Worm (Caenorhabditis elegans) whole organism, late embryonic: Measurements from ENCODE around the gene Y61B8A.6.

Experiments used
- C08G9.2 ChIP-seq: sonication (generic microtip); optimal IDR thresholded peaks from 2 replicates; lab custom pipeline; 2016; ENCODE audit warnings: mild to moderate bottlenecking, missing genetic modification characterization, moderate library complexity, missing compliant biosample characterization
- ama-1 ChIP-seq: fragments of 150-350 bp; optimal IDR thresholded peaks from 2 replicates; lab custom pipeline; 2014
- ceh-18 ChIP-seq: sonication (generic microtip); optimal IDR thresholded peaks from 2 replicates; lab custom pipeline; 2016; ENCODE audit warnings: missing genetic modification characterization, missing compliant biosample characterization
- ceh-22 ChIP-seq: sonication (generic microtip); optimal IDR thresholded peaks from 2 replicates; lab custom pipeline; 2017; ENCODE audit warnings: missing biosample characterization, missing genetic modification characterization
- ceh-24 ChIP-seq: sonication (generic microtip); optimal IDR thresholded peaks from 2 replicates; lab custom pipeline; 2016; ENCODE audit warnings: mild to moderate bottlenecking, missing genetic modification characterization, missing compliant biosample characterization
- ceh-30 ChIP-seq: fragments of 150-350 bp; optimal IDR thresholded peaks from 2 replicates; lab custom pipeline; 2014; ENCODE audit warnings: missing biosample characterization, missing genetic modification characterization
- ceh-31 ChIP-seq: sonication (generic microtip); optimal IDR thresholded peaks from 2 replicates; lab custom pipeline; 2016; ENCODE audit warnings: missing genetic modification characterization, missing compliant biosample characterization
- ceh-34 ChIP-seq: sonication (generic microtip); optimal IDR thresholded peaks from 2 replicates; lab custom pipeline; 2016; ENCODE audit warnings: mild to moderate bottlenecking, missing genetic modification characterization, missing compliant biosample characterization
- ceh-45 ChIP-seq: fragments of 200-800 bp; sonication (Bioruptor generic); IDR thresholded peaks from 2 replicates; pipeline ENCODE4 v1.3.6; 2022; ENCODE audit warnings: missing genetic modification reagents, missing genetic modification characterization, missing compliant biosample characterization
- ceh-6 ChIP-seq: fragments of 200-800 bp; sonication (Bioruptor generic); optimal IDR thresholded peaks from 2 replicates; lab custom pipeline; 2018; ENCODE audit warnings: mild to moderate bottlenecking, missing genetic modification characterization, missing compliant biosample characterization
- ceh-9 ChIP-seq: sonication (generic microtip); optimal IDR thresholded peaks from 2 replicates; lab custom pipeline; 2016; ENCODE audit warnings: mild to moderate bottlenecking, missing genetic modification characterization, inconsistent platforms, missing compliant biosample characterization
- dmd-4 ChIP-seq: sonication (generic microtip); optimal IDR thresholded peaks from 2 replicates; lab custom pipeline; 2016; ENCODE audit warnings: borderline replicate concordance, missing genetic modification characterization, missing compliant biosample characterization
- elt-2 ChIP-seq: sonication (generic microtip); optimal IDR thresholded peaks from 2 replicates; lab custom pipeline; 2016; ENCODE audit warnings: missing genetic modification reagents, missing genetic modification characterization, missing compliant biosample characterization
- ets-4 ChIP-seq: sonication (generic microtip); optimal IDR thresholded peaks from 2 replicates; lab custom pipeline; 2016; ENCODE audit warnings: missing genetic modification characterization, missing compliant biosample characterization
- eyg-1 ChIP-seq: sonication (generic microtip); optimal IDR thresholded peaks from 2 replicates; lab custom pipeline; 2016; ENCODE audit warnings: missing genotype, missing genetic modification characterization, missing compliant biosample characterization
- fkh-10 ChIP-seq: fragments of 150-350 bp; optimal IDR thresholded peaks from 2 replicates; lab custom pipeline; 2014; ENCODE audit warnings: missing biosample characterization, missing genetic modification reagents, missing genetic modification characterization
- fkh-6 ChIP-seq: sonication (generic microtip); optimal IDR thresholded peaks from 2 replicates; lab custom pipeline; 2016; ENCODE audit warnings: missing genetic modification characterization, missing compliant biosample characterization
- hlh-13 ChIP-seq: fragments of 200-800 bp; sonication (Bioruptor generic); optimal IDR thresholded peaks from 2 replicates; lab custom pipeline; 2018; ENCODE audit warnings: mild to moderate bottlenecking, missing genetic modification characterization, missing compliant biosample characterization
- hlh-15 ChIP-seq: sonication (generic microtip); optimal IDR thresholded peaks from 2 replicates; lab custom pipeline; 2016; ENCODE audit warnings: missing genetic modification characterization, missing compliant biosample characterization
- lim-6 ChIP-seq: sonication (generic microtip); optimal IDR thresholded peaks from 2 replicates; lab custom pipeline; 2016; ENCODE audit warnings: missing genetic modification characterization, missing compliant biosample characterization
- lin-11 ChIP-seq: fragments of 200-800 bp; sonication (Bioruptor generic); optimal IDR thresholded peaks from 2 replicates; lab custom pipeline; 2018; ENCODE audit warnings: mild to moderate bottlenecking, missing genetic modification characterization, missing compliant biosample characterization
- nfya-1 ChIP-seq: sonication (generic microtip); optimal IDR thresholded peaks from 2 replicates; lab custom pipeline; 2017; ENCODE audit warnings: missing genetic modification characterization, mild to moderate bottlenecking, missing compliant biosample characterization, antibody characterized with exemption, moderate library complexity
- nhr-232 ChIP-seq: sonication (generic microtip); optimal IDR thresholded peaks from 2 replicates; lab custom pipeline; 2016; ENCODE audit warnings: missing genetic modification characterization, missing compliant biosample characterization
- npax-4 ChIP-seq: sonication (generic microtip); optimal IDR thresholded peaks from 2 replicates; lab custom pipeline; 2016; ENCODE audit warnings: missing genetic modification characterization, missing compliant biosample characterization
- odd-2 ChIP-seq: sonication (generic microtip); optimal IDR thresholded peaks from 2 replicates; lab custom pipeline; 2017; ENCODE audit warnings: antibody characterized with exemption, mild to moderate bottlenecking, missing genetic modification characterization, missing compliant biosample characterization
- pag-3 ChIP-seq: sonication (generic microtip); optimal IDR thresholded peaks from 2 replicates; lab custom pipeline; 2016; ENCODE audit warnings: missing compliant biosample characterization, missing genetic modification characterization, borderline replicate concordance
- pat-9 ChIP-seq: fragments of 200-800 bp; sonication (Bioruptor generic); optimal IDR thresholded peaks from 2 replicates; lab custom pipeline; 2018; ENCODE audit warnings: mild to moderate bottlenecking, missing genetic modification characterization, moderate library complexity, missing compliant biosample characterization
- pax-1 ChIP-seq: fragments of 150-350 bp; optimal IDR thresholded peaks from 2 replicates; lab custom pipeline; 2014; ENCODE audit warnings: missing biosample characterization, missing genetic modification characterization
- pha-2 ChIP-seq: sonication (generic microtip); optimal IDR thresholded peaks from 2 replicates; lab custom pipeline; 2017; ENCODE audit warnings: mild to moderate bottlenecking, missing genetic modification characterization, missing compliant biosample characterization
- pqm-1 ChIP-seq: sonication (generic microtip); optimal IDR thresholded peaks from 2 replicates; lab custom pipeline; 2016; ENCODE audit warnings: missing genetic modification characterization, missing compliant biosample characterization
- rnt-1 ChIP-seq: sonication (generic microtip); optimal IDR thresholded peaks from 2 replicates; lab custom pipeline; 2016; ENCODE audit warnings: missing genetic modification characterization, missing compliant biosample characterization
- syd-9 ChIP-seq: sonication (generic microtip); optimal IDR thresholded peaks from 2 replicates; lab custom pipeline; 2016; ENCODE audit warnings: mild to moderate bottlenecking, missing genetic modification characterization, moderate library complexity, missing compliant biosample characterization
- ttx-3 ChIP-seq: sonication (generic microtip); optimal IDR thresholded peaks from 2 replicates; lab custom pipeline; 2016; ENCODE audit warnings: missing genetic modification reagents, missing genetic modification characterization, missing compliant biosample characterization
- unc-3 ChIP-seq, 2 experiments: fragments of 200-800 bp in 1 of 2; sonication (Bioruptor generic) in 1 of 2; sonication (generic microtip) in 1 of 2; conservative IDR thresholded peaks in 1 of 2; optimal IDR thresholded peaks in 1 of 2; 2 replicates each; pipeline versions ENCODE4 v1.3.6 to Lab custom; 2016 to 2022; ENCODE audit warnings: missing compliant biosample characterization in 2 of 2, missing genetic modification characterization in 2 of 2, missing genetic modification reagents in 1 of 2
- unc-42 ChIP-seq: sonication (generic microtip); optimal IDR thresholded peaks from 2 replicates; lab custom pipeline; 2016; ENCODE audit warnings: missing genotype, missing genetic modification characterization, missing compliant biosample characterization
- zip-5 ChIP-seq: sonication (generic microtip); optimal IDR thresholded peaks from 2 replicates; lab custom pipeline; 2016; ENCODE audit warnings: missing genetic modification characterization, missing compliant biosample characterization

The Y61B8A.6 gene

DNA sequence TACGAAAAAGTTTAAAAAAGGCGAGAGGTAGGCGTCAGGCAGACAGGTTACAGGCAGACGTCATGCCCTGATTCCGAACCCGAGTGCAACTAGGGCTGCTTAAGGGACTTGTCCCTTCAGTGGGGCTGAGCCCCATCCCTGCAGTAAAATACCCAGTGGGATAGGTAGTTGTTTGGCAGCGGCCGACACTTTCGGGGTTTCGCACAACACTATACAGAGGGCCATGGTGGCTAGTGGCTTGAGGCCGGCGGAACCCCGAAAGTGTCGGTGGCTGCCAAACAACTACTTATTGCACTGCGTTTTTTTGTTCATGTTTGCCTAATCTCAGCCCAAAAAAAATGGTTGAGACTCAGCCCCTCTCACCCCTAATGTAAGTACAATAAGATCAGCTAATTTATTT, 36.1 kb upstream of the Y61B8A.6 start:
- TF ChIP-seq eyg-1 (tag; lab: Kevin White, UChicago), result no peak
- no peak for TF ChIP-seq ceh-9 (tag; lab: Kevin White, UChicago)
- no peak for TF ChIP-seq ceh-24
- no peak for TF ChIP-seq fkh-6 (tag; lab: Kevin White, UChicago)
- no peak for TF ChIP-seq pag-3 (tag; lab: Kevin White, UChicago)
- no peak for TF ChIP-seq syd-9 (tag; lab: Kevin White, UChicago)
- TF ChIP-seq nhr-232 (tag; lab: Kevin White, UChicago), result no peak
- no peak for TF ChIP-seq dmd-4 (tag; lab: Kevin White, UChicago)
- TF ChIP-seq rnt-1 (tag; lab: Kevin White, UChicago), result no peak
- TF ChIP-seq pax-1 (tag; lab: Kevin White, UChicago), result no peak
- no peak for TF ChIP-seq pha-2 (tag; lab: Kevin White, UChicago)
- no peak for TF ChIP-seq fkh-10 (GFP tag; lab: Kevin White, UChicago)
- no peak for TF ChIP-seq npax-4 (tag; lab: Kevin White, UChicago)
- TF ChIP-seq hlh-15 (tag; lab: Kevin White, UChicago), result no peak

DNA sequence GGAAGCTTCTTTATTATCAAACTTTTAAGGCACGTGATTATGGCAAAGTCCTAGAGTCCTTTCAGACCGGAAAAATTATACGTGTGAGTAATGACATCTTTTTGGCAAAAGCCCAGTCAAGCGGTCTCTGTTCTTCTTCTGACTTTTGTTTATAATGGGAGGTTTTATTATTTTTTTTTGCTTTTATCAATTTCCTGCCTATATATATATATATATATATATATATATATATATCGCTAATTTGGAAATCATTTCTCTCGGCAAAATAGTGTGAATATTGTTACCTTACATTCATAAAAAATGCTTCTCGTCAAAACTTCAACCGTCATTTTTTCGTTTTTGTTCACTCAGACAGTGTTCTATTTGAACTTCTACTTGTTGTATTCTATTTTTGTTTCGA, 34.0 kb upstream of the Y61B8A.6 start, which contains the start of gene srbc-62:
TSS of gene srbc-62 (plus strand) at position 301 of the 400 bp plus-strand sequence.
- no peak for TF ChIP-seq ama-1
- no peak for TF ChIP-seq pat-9 (tag; lab: Kevin White, UChicago)
- TF ChIP-seq zip-5 (tag; lab: Kevin White, UChicago), result no peak
- TF ChIP-seq C08G9.2 (tag; lab: Kevin White, UChicago), result no peak
- no peak for TF ChIP-seq syd-9 (tag; lab: Kevin White, UChicago)

DNA sequence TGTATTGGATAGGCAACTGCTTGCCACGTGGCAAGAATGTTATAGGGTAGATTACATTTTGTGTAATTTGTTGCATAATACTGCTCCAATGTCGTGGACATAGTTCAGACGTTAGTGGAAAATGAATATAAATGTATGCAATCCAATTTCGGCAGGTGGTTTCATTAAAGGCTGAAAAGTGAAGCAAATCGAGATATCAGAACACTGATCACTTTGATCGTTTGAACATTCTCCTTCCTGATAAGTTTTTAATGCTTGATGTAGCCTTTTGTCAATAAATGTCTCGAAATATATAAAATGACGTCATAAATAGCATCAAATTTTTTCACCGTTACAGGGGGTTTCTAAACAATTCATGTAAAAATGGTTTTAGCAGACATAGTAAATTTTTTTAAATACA, 31.4 kb upstream of the Y61B8A.6 start, which contains the start of gene srh-109:
TSS of gene srh-109 (minus strand) at position 101 of the 400 bp plus-strand sequence.
- TF ChIP-seq odd-2 (tag; lab: Kevin White, UChicago) (no peak), hlh-13 (no peak), ceh-18 (no peak), fkh-10 (GFP tag; lab: Kevin White, UChicago) (no peak), ceh-45 (GFP tag; lab: Robert Waterston, UW) (no peak), lin-11 (no peak), ceh-6 (GFP tag; lab: Kevin White, UChicago) (no peak), elt-2 (tag; lab: Kevin White, UChicago) (no peak), ets-4 (tag; lab: Kevin White, UChicago) (no peak)

DNA sequence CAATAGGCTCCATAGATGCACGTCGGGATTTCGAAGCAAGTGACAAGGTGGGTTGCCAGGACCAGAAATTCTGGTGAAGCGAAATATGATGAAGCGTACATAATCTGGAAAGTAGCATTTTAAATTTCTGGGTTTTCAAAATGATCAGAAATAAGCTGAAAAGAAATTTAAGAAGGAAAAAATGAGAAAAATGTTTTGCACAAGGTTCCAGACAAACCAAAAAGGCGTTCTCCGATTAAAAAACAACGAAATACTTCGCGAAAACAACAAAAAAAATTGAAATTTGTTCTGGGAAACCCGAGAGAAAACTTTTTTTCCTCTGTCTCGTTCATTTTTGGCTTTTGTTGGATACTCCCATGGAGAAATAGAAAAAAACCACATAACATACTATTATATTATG, 28.4 kb upstream of the Y61B8A.6 start, which contains the start of gene srh-252:
TSS of gene srh-252 (minus strand) at position 101 of the 400 bp plus-strand sequence.
- TF ChIP-seq pat-9 (tag; lab: Kevin White, UChicago), result no peak
- TF ChIP-seq ceh-6 (GFP tag; lab: Kevin White, UChicago), result no peak
- no peak for TF ChIP-seq unc-3 (GFP tag; conservative IDR thresholded peaks at IDR 0.05; lab: Robert Waterston, UW)
- no peak for TF ChIP-seq unc-3 (tag; optimal IDR thresholded peaks at IDR 0.05; lab: Kevin White, UChicago)
- TF ChIP-seq ceh-34 (tag; lab: Kevin White, UChicago), result no peak
- TF ChIP-seq unc-42 (tag; lab: Kevin White, UChicago), result no peak
- TF ChIP-seq pax-1 (tag; lab: Kevin White, UChicago), result no peak
- no peak for TF ChIP-seq ceh-30
- TF ChIP-seq pqm-1, result no peak
- no peak for TF ChIP-seq ceh-45 (GFP tag; lab: Robert Waterston, UW)
- no peak for TF ChIP-seq ceh-22
- no peak for TF ChIP-seq ceh-24
- TF ChIP-seq ttx-3 (tag; lab: Kevin White, UChicago), result no peak
- no peak for TF ChIP-seq nfya-1 (tag; lab: Kevin White, UChicago)
- no peak for TF ChIP-seq lim-6
- no peak for TF ChIP-seq ceh-31 (tag; lab: Kevin White, UChicago)
